Worm (Caenorhabditis elegans) whole organism, young adult: ENCODE data around the gene ncam-1.

Experiments
- akir-1 ChIP-seq: fragments of 200-800 bp; sonication (Bioruptor generic); optimal IDR thresholded peaks from 2 replicates; lab custom pipeline; 2018; ENCODE audit warnings: mild to moderate bottlenecking, missing genetic modification characterization, moderate library complexity, missing compliant biosample characterization
- aptf-3 ChIP-seq: fragments of 200-800 bp; sonication (Bioruptor generic); IDR thresholded peaks from 2 replicates; pipeline ENCODE4 v1.3.6; 2022; ENCODE audit warnings: missing genetic modification characterization, missing compliant biosample characterization
- dpl-1 ChIP-seq: fragments of 150-350 bp; optimal IDR thresholded peaks from 2 replicates; lab custom pipeline; 2014; ENCODE audit warnings: missing biosample characterization, missing genetic modification reagents, missing genetic modification characterization
- ekl-4 ChIP-seq: fragments of 200-800 bp; sonication (Bioruptor generic); IDR thresholded peaks from 2 replicates; pipeline ENCODE4 v1.3.6; 2022; ENCODE audit warnings: missing genetic modification reagents, missing genetic modification characterization, missing compliant biosample characterization
- mcd-1 ChIP-seq: fragments of 200-800 bp; sonication (Bioruptor generic); IDR thresholded peaks from 2 replicates; pipeline ENCODE4 v1.3.6; 2022; ENCODE audit warnings: missing genetic modification reagents, missing genetic modification characterization, missing compliant biosample characterization
- tbx-9 ChIP-seq: sonication (generic microtip); optimal IDR thresholded peaks from 2 replicates; lab custom pipeline; 2016; ENCODE audit warnings: borderline replicate concordance, missing genetic modification characterization, inconsistent platforms, missing compliant biosample characterization

DNA sequence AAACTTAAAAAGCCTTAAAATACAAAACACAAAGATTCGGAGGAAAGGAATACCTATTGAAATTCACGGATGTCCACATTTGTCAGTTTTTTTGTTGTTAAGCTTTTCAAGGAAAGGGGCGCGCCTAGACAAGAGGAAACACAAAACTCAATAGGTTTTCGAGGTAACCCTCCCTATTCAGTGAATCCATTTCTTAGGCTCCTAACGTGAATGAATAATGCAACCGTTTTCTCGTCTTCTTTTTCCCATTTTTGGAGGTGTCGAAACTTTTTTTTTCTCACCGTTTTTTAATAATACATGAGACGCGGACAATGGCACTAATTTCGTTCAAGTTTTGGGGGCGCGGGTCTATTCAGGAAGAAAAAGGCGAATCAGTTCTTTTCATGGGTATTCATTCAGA lies 45.3 kb downstream of the ncam-1 start:
- TF ChIP-seq dpl-1 (GFP tag; lab: Kevin White, UChicago) = no peak
- TF ChIP-seq aptf-3 = no peak
- no peak for TF ChIP-seq akir-1 (GFP tag; lab: Kevin White, UChicago)
- TF ChIP-seq tbx-9 (tag; lab: Kevin White, UChicago) = no peak
- no peak for TF ChIP-seq ekl-4
- TF ChIP-seq mcd-1 (GFP tag; lab: Robert Waterston, UW) = no peak
